Fruit fly (Drosophila melanogaster) whole organism, embryonic: ENCODE data around the gene Pex16.

Experiments used
- B-H2 ChIP-seq: fragments of 200-800 bp; sonication (Bioruptor generic); optimal IDR thresholded peaks from 2 replicates; lab custom pipeline; 2018; ENCODE audit warnings: missing biosample characterization, mild to moderate bottlenecking, missing genetic modification characterization
- CG11093 ChIP-seq: fragments of 200-800 bp; sonication (Bioruptor generic); IDR thresholded peaks from 3 replicates; pipeline ENCODE4 v1.3.6; 2022; ENCODE audit warnings: missing biosample characterization, missing genetic modification characterization
- CG11247 ChIP-seq: fragments of 200-800 bp; sonication (Bioruptor generic); IDR thresholded peaks from 2 replicates; pipeline ENCODE4 v1.3.6; 2022; ENCODE audit warnings: missing biosample characterization, missing genetic modification characterization
- CG11504 ChIP-seq: fragments of 200-800 bp; sonication (Bioruptor generic); optimal IDR thresholded peaks from 3 replicates; lab custom pipeline; 2019; ENCODE audit warnings: missing biosample characterization, mild to moderate bottlenecking, missing genetic modification characterization, moderate library complexity
- CG12391 ChIP-seq: fragments of 200-800 bp; sonication (Bioruptor generic); optimal IDR thresholded peaks from 3 replicates; lab custom pipeline; 2018; ENCODE audit warnings: missing biosample characterization, mild to moderate bottlenecking, missing genetic modification characterization, moderate library complexity
- CG13123 ChIP-seq: fragments of 200-800 bp; sonication (Bioruptor generic); optimal IDR thresholded peaks from 2 replicates; lab custom pipeline; 2016; ENCODE audit warnings: missing biosample characterization, missing genetic modification characterization
- CG15696 ChIP-seq: fragments of 200-800 bp; sonication (Bioruptor generic); optimal IDR thresholded peaks from 2 replicates; lab custom pipeline; 2019; ENCODE audit warnings: missing biosample characterization, mild to moderate bottlenecking, missing genetic modification characterization, moderate library complexity
- CG1602 ChIP-seq: fragments of 200-800 bp; sonication (Bioruptor generic); optimal IDR thresholded peaks from 3 replicates; lab custom pipeline; 2016; ENCODE audit warnings: missing biosample characterization, missing genetic modification characterization
- CG17186 ChIP-seq: fragments of 200-800 bp; sonication (Bioruptor generic); optimal IDR thresholded peaks from 3 replicates; lab custom pipeline; 2017; ENCODE audit warnings: missing biosample characterization, missing genetic modification reagents, missing genetic modification characterization
- CG2199 ChIP-seq: fragments of 200-800 bp; sonication (Bioruptor generic); IDR thresholded peaks from 3 replicates; pipeline ENCODE4 v1.3.6; 2022; ENCODE audit warnings: missing biosample characterization, missing genetic modification characterization
- CG3065 ChIP-seq: fragments of 200-800 bp; sonication (Bioruptor generic); optimal IDR thresholded peaks from 2 replicates; lab custom pipeline; 2016; ENCODE audit warnings: missing biosample characterization, missing genetic modification characterization
- CG3163 ChIP-seq: fragments of 200-800 bp; sonication (Bioruptor generic); optimal IDR thresholded peaks from 3 replicates; lab custom pipeline; 2016; ENCODE audit warnings: missing biosample characterization, missing genetic modification characterization
- CG33557 ChIP-seq: fragments of 200-800 bp; sonication (Bioruptor generic); optimal IDR thresholded peaks from 2 replicates; lab custom pipeline; 2019; ENCODE audit warnings: missing biosample characterization, mild to moderate bottlenecking, missing genetic modification characterization, moderate library complexity
- CG4282 ChIP-seq: fragments of 200-800 bp; sonication (Bioruptor generic); optimal IDR thresholded peaks from 2 replicates; lab custom pipeline; 2016; ENCODE audit warnings: missing biosample characterization, missing genetic modification characterization
- CG4328 ChIP-seq: fragments of 200-800 bp; sonication (Bioruptor generic); optimal IDR thresholded peaks from 3 replicates; lab custom pipeline; 2017; ENCODE audit warnings: missing biosample characterization, missing genetic modification reagents, missing genetic modification characterization
- CG4730 ChIP-seq: fragments of 200-800 bp; sonication (Bioruptor generic); IDR thresholded peaks from 2 replicates; pipeline ENCODE4 v1.3.6; 2022; ENCODE audit warnings: missing biosample characterization, missing genetic modification characterization
- CG4820 ChIP-seq: fragments of 200-800 bp; sonication (Bioruptor generic); optimal IDR thresholded peaks from 3 replicates; lab custom pipeline; 2016; ENCODE audit warnings: missing biosample characterization, missing genetic modification characterization
- CG5180 ChIP-seq: fragments of 200-800 bp; sonication (Bioruptor generic); optimal IDR thresholded peaks from 3 replicates; lab custom pipeline; 2017; ENCODE audit warnings: missing biosample characterization, missing genetic modification characterization, mild to moderate bottlenecking, moderate library complexity, missing genetic modification reagents
- CG5953 ChIP-seq: fragments of 200-800 bp; sonication (Bioruptor generic); IDR thresholded peaks from 2 replicates; pipeline ENCODE4 v1.3.6; 2022; ENCODE audit warnings: missing biosample characterization, missing genetic modification characterization
- CG6765 ChIP-seq: fragments of 200-800 bp; sonication (Bioruptor generic); optimal IDR thresholded peaks from 3 replicates; lab custom pipeline; 2017; ENCODE audit warnings: missing biosample characterization, mild to moderate bottlenecking, missing genetic modification characterization
- CG7372 ChIP-seq: fragments of 200-800 bp; sonication (Bioruptor generic); IDR thresholded peaks from 2 replicates; pipeline ENCODE4 v1.3.6; 2022; ENCODE audit warnings: missing biosample characterization, missing genetic modification characterization
- CG8281 ChIP-seq: fragments of 200-800 bp; sonication (Bioruptor generic); optimal IDR thresholded peaks from 2 replicates; lab custom pipeline; 2018; ENCODE audit warnings: missing biosample characterization, mild to moderate bottlenecking, missing genetic modification characterization, moderate library complexity
- CG8765 ChIP-seq: fragments of 200-800 bp; sonication (Bioruptor generic); IDR thresholded peaks from 2 replicates; pipeline ENCODE4 v1.3.6; 2022; ENCODE audit warnings: missing biosample characterization, missing genetic modification characterization
- CG9609 ChIP-seq: fragments of 200-800 bp; sonication (Bioruptor generic); optimal IDR thresholded peaks from 3 replicates; lab custom pipeline; 2016; ENCODE audit warnings: missing biosample characterization, missing genetic modification characterization
- CkIIα-i1 ChIP-seq: fragments of 200-800 bp; sonication (Bioruptor generic); IDR thresholded peaks from 2 replicates; pipeline ENCODE4 v1.3.6; 2022; ENCODE audit warnings: missing biosample characterization, missing genetic modification characterization
- CoRest ChIP-seq: fragments of 200-800 bp; sonication (Bioruptor generic); optimal IDR thresholded peaks from 3 replicates; lab custom pipeline; 2018; ENCODE audit warnings: missing biosample characterization, mild to moderate bottlenecking, missing genetic modification characterization, moderate library complexity
- Dip2 ChIP-seq: fragments of 200-800 bp; sonication (Bioruptor generic); IDR thresholded peaks from 2 replicates; pipeline ENCODE4 v1.3.6; 2022; ENCODE audit warnings: missing biosample characterization, missing genetic modification characterization
- Dip3 ChIP-seq: fragments of 200-800 bp; sonication (Bioruptor generic); optimal IDR thresholded peaks from 3 replicates; lab custom pipeline; 2016; ENCODE audit warnings: missing biosample characterization, missing genetic modification characterization
- E2f1 ChIP-seq: fragments of 200-800 bp; sonication (Bioruptor generic); IDR thresholded peaks from 2 replicates; pipeline ENCODE4 v1.3.6; 2022; ENCODE audit warnings: missing biosample characterization, missing genetic modification characterization
- Fer2 ChIP-seq: fragments of 200-800 bp; sonication (Bioruptor generic); optimal IDR thresholded peaks from 2 replicates; lab custom pipeline; 2018; ENCODE audit warnings: missing biosample characterization, mild to moderate bottlenecking, missing genetic modification characterization, moderate library complexity
- HLH54F ChIP-seq: fragments of 200-800 bp; sonication (Bioruptor generic); optimal IDR thresholded peaks from 3 replicates; lab custom pipeline; 2016; ENCODE audit warnings: missing biosample characterization, missing genetic modification characterization
- HmgD ChIP-seq: fragments of 200-800 bp; sonication (Bioruptor generic); optimal IDR thresholded peaks from 3 replicates; lab custom pipeline; 2016; ENCODE audit warnings: missing biosample characterization, missing genetic modification characterization
- Hr51 ChIP-seq, 2 experiments: fragments of 200-800 bp; sonication (Bioruptor generic); optimal IDR thresholded peaks; 2 replicates in 1 of 2; 3 replicates in 1 of 2; lab custom pipeline; 2016 to 2018; ENCODE audit warnings: missing biosample characterization in 2 of 2, missing genetic modification characterization in 2 of 2, mild to moderate bottlenecking in 1 of 2, moderate library complexity in 1 of 2
- Lim3 ChIP-seq: fragments of 200-800 bp; sonication (Bioruptor generic); IDR thresholded peaks from 2 replicates; pipeline ENCODE4 v1.3.6; 2022; ENCODE audit warnings: missing biosample characterization, missing genetic modification characterization
- PHDP ChIP-seq: fragments of 200-800 bp; sonication (Bioruptor generic); optimal IDR thresholded peaks from 3 replicates; lab custom pipeline; 2018; ENCODE audit warnings: missing biosample characterization, mild to moderate bottlenecking, missing genetic modification characterization, moderate library complexity
- Ptx1 ChIP-seq: fragments of 200-800 bp; sonication (Bioruptor generic); IDR thresholded peaks from 2 replicates; pipeline ENCODE4 v1.3.6; 2022; ENCODE audit warnings: missing biosample characterization, missing genetic modification characterization
- Ravus ChIP-seq: fragments of 200-800 bp; sonication (Bioruptor generic); IDR thresholded peaks from 2 replicates; pipeline ENCODE4 v1.3.6; 2022; ENCODE audit warnings: missing biosample characterization, missing genetic modification characterization
- Sox100B ChIP-seq: fragments of 200-800 bp; sonication (Bioruptor generic); optimal IDR thresholded peaks from 3 replicates; lab custom pipeline; 2018; ENCODE audit warnings: missing biosample characterization, mild to moderate bottlenecking, missing genetic modification characterization
- Sry-β ChIP-seq: fragments of 200-800 bp; sonication (Bioruptor generic); optimal IDR thresholded peaks from 2 replicates; lab custom pipeline; 2018; ENCODE audit warnings: missing biosample characterization, mild to moderate bottlenecking, missing genetic modification characterization, moderate library complexity
- TFAM ChIP-seq: fragments of 200-800 bp; sonication (Bioruptor generic); optimal IDR thresholded peaks from 2 replicates; lab custom pipeline; 2017; ENCODE audit warnings: missing biosample characterization, missing genetic modification characterization, inconsistent platforms
- Trl ChIP-seq, 3 experiments: fragments of >200 bp in 2 of 3; fragments of 200-800 bp in 1 of 3; sonication (Bioruptor generic) in 1 of 3; optimal IDR thresholded peaks; 2 replicates in 1 of 3; 3 replicates in 2 of 3; lab custom pipeline; 2016 to 2017; ENCODE audit warnings: missing biosample characterization in 1 of 3, missing genetic modification characterization in 1 of 3
- ap ChIP-seq: fragments of 200-800 bp; sonication (Bioruptor generic); IDR thresholded peaks from 2 replicates; pipeline ENCODE4 v1.3.6; 2022; ENCODE audit warnings: missing biosample characterization, missing genetic modification characterization
- bigmax ChIP-seq: fragments of 200-800 bp; sonication (Bioruptor generic); optimal IDR thresholded peaks from 2 replicates; lab custom pipeline; 2018; ENCODE audit warnings: missing biosample characterization, mild to moderate bottlenecking, missing genetic modification characterization
- dmrt11E ChIP-seq: fragments of 200-800 bp; sonication (Bioruptor generic); optimal IDR thresholded peaks from 3 replicates; lab custom pipeline; 2018; ENCODE audit warnings: missing biosample characterization, mild to moderate bottlenecking, missing genetic modification characterization, moderate library complexity
- ems ChIP-seq: fragments of 200-800 bp; sonication (Bioruptor generic); optimal IDR thresholded peaks from 3 replicates; lab custom pipeline; 2016; ENCODE audit warnings: missing biosample characterization, missing genetic modification characterization
- gsb ChIP-seq: fragments of 200-800 bp; sonication (Bioruptor generic); IDR thresholded peaks from 2 replicates; pipeline ENCODE4 v1.3.6; 2022; ENCODE audit warnings: missing biosample characterization, missing genetic modification characterization
- lbe ChIP-seq: fragments of 200-800 bp; sonication (Bioruptor generic); optimal IDR thresholded peaks from 2 replicates; lab custom pipeline; 2016; ENCODE audit warnings: missing biosample characterization, mild to moderate bottlenecking, missing genetic modification characterization
- sd ChIP-seq: fragments of 200-800 bp; sonication (Bioruptor generic); optimal IDR thresholded peaks from 3 replicates; lab custom pipeline; 2018; ENCODE audit warnings: missing biosample characterization, mild to moderate bottlenecking, missing genetic modification characterization, moderate library complexity
- tna ChIP-seq: fragments of 200-800 bp; sonication (Bioruptor generic); IDR thresholded peaks from 2 replicates; pipeline ENCODE4 v1.3.6; 2022; ENCODE audit warnings: missing biosample characterization, missing genetic modification characterization; ENCODE audit not compliant: partially characterized antibody
- zfh1 ChIP-seq: fragments of 200-800 bp; sonication (Bioruptor generic); IDR thresholded peaks from 3 replicates; pipeline ENCODE4 v1.3.6; 2022; ENCODE audit warnings: missing biosample characterization, missing genetic modification characterization

Pex16 gene

DNA sequence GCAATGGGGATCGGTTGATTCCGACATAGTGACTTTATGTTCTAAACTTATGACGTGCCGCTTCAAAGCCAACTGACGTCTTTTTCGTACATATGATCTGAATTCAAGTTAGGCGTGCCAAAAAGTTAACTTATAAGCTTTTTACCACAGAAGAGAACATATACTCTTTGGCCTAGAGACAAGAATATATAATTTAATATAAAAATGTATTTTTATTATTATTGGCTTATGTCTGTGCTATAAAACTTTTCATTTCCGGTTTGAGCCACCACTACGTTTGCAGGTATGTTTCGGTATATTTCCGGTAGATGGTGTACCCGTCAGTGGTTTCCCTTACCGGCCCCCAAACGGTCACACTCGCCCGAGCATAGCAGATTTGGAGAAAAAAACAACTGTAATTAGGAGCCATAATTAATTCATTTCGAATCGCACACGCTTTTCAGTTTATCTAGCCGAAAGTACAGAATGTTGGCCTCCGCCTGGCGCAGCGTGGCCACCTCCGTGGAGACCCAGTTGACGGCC lies 20.3 kb upstream of the Pex16 start, which contains the start of the genes CG3698 and tzn (continued):
- peak; percentile 90 for TF ChIP-seq CG3065 (GFP tag; lab: Kevin White, UChicago)
- TF ChIP-seq CkIIα-i1 (GFP tag; lab: Robert Waterston, UW), result peak; percentile 86
- TF ChIP-seq CG3163 (GFP tag; lab: Kevin White, UChicago), result peak; percentile 58
- peak; percentile 91 for TF ChIP-seq CG11247 (GFP tag; lab: Robert Waterston, UW)
- no peak for TF ChIP-seq CG5180 (GFP tag; lab: Kevin White, UChicago)
- TF ChIP-seq CoRest (tag; lab: Kevin White, UChicago), result peak; percentile 89
- peak; percentile 74 for TF ChIP-seq Lim3 (GFP tag; lab: Robert Waterston, UW)
- peak; percentile 68 for TF ChIP-seq Dip3 (GFP tag; lab: Kevin White, UChicago)
- TF ChIP-seq Hr51 (GFP tag; optimal IDR thresholded peaks at IDR 0.05; lab: Kevin White, UChicago), result peak in 1 of 2 experiments; percentile 86
- peak; percentile 82 for TF ChIP-seq CG8765 (GFP tag; lab: Robert Waterston, UW)
- TF ChIP-seq CG2199 (GFP tag; lab: Robert Waterston, UW), result peak; percentile 97
- TF ChIP-seq ems, result peak; percentile 82
- TF ChIP-seq CG9609, result peak; percentile 82
- no peak for TF ChIP-seq Sox100B
- TF ChIP-seq TFAM (GFP tag; lab: Kevin White, UChicago), result peak; percentile 70
- TF ChIP-seq E2f1 (GFP tag; lab: Robert Waterston, UW), result peak; percentile 92
- TF ChIP-seq HmgD (GFP tag; lab: Kevin White, UChicago), result peak; percentile 66
- peak; percentile 97 for TF ChIP-seq CG6765 (GFP tag; lab: Kevin White, UChicago)
- TF ChIP-seq Sry-β (GFP tag; lab: Kevin White, UChicago), result peak; percentile 72
- TF ChIP-seq ap (GFP tag; lab: Robert Waterston, UW), result peak; percentile 91
- peak; percentile 72 for TF ChIP-seq CG15696 (tag; lab: Kevin White, UChicago)
- TF ChIP-seq CG4282 (GFP tag; lab: Kevin White, UChicago), result peak; percentile 38
- no peak for TF ChIP-seq Dip2 (GFP tag; lab: Robert Waterston, UW)
- peak; percentile 96 for TF ChIP-seq zfh1 (GFP tag; lab: Robert Waterston, UW)
- TF ChIP-seq gsb, result peak; percentile 86
- TF ChIP-seq Fer2 (tag; lab: Kevin White, UChicago), result peak; percentile 91
- peak; percentile 87 for TF ChIP-seq CG4820 (GFP tag; lab: Kevin White, UChicago)
- peak; percentile 85 for TF ChIP-seq CG17186
- TF ChIP-seq bigmax (GFP tag; lab: Kevin White, UChicago), result peak; percentile 76
- TF ChIP-seq Trl (optimal IDR thresholded peaks at IDR 0.05; lab: Kevin White, UChicago), result no peak
- peak; percentile 90 for TF ChIP-seq Trl (GFP tag; optimal IDR thresholded peaks at IDR 0.05; lab: Kevin White, UChicago)
- peak; percentile 74 for TF ChIP-seq CG8281 (tag; lab: Kevin White, UChicago)
- TF ChIP-seq Ravus (GFP tag; lab: Robert Waterston, UW), result peak; percentile 75
- TF ChIP-seq CG4730 (GFP tag; lab: Robert Waterston, UW), result peak; percentile 88
- peak; percentile 94 for TF ChIP-seq CG7372 (GFP tag; lab: Robert Waterston, UW)
- TF ChIP-seq CG11093 (GFP tag; lab: Robert Waterston, UW), result no peak; the same call in 2 of the 3 replicates
- no peak for TF ChIP-seq CG11504 (tag; lab: Kevin White, UChicago)
- TF ChIP-seq CG5953 (GFP tag; lab: Robert Waterston, UW), result peak; percentile 93
- TF ChIP-seq HLH54F, result peak; percentile 81
- no peak for TF ChIP-seq tna (GFP tag; lab: Robert Waterston, UW)
- no peak for TF ChIP-seq sd (tag; lab: Kevin White, UChicago)
- TF ChIP-seq B-H2 (GFP tag; lab: Kevin White, UChicago), result peak; percentile 93
- peak; percentile 82 for TF ChIP-seq CG1602 (GFP tag; lab: Kevin White, UChicago)
- peak; percentile 91 for TF ChIP-seq Ptx1
- TF ChIP-seq CG12391 (tag; lab: Kevin White, UChicago), result peak; percentile 93
- peak; percentile 88 for TF ChIP-seq CG33557 (GFP tag; lab: Kevin White, UChicago)
- peak; percentile 94 for TF ChIP-seq CG4328 (GFP tag; lab: Kevin White, UChicago)
- peak; percentile 89 for TF ChIP-seq dmrt11E (tag; lab: Kevin White, UChicago)
- TF ChIP-seq PHDP (tag; lab: Kevin White, UChicago), result peak; percentile 91
- peak; percentile 89 for TF ChIP-seq CG13123
- TF ChIP-seq lbe (GFP tag; lab: Kevin White, UChicago), result no peak
